Fruit fly (Drosophila melanogaster): ENCODE data around the gene Arfrp1.

Arfrp1 gene

dm6 chrX:9134922-9135453 is 28.1 kb downstream of the Arfrp1 start, which contains the start of gene fend (continued):
- TF ChIP-seq slbo (GFP tag; IDR thresholded peaks at IDR 0.05): no peak
- TF ChIP-seq CG4424 (GFP tag; optimal IDR thresholded peaks at IDR 0.05): peak; percentile 33
- peak; percentile 13 for TF ChIP-seq slou (GFP tag; optimal IDR thresholded peaks at IDR 0.05)
- TF ChIP-seq CG2712 (tag; optimal IDR thresholded peaks at IDR 0.05): peak; percentile 48
- TF ChIP-seq Lhr (GFP tag; optimal IDR thresholded peaks at IDR 0.05): peak; percentile 14
- no peak for TF ChIP-seq CG18764 (GFP tag; optimal IDR thresholded peaks at IDR 0.05)
- TF ChIP-seq Neu2 (GFP tag; optimal IDR thresholded peaks at IDR 0.05; ENCODE audit: borderline replicate concordance): no peak
- TF ChIP-seq CG3281 (GFP tag; optimal IDR thresholded peaks at IDR 0.05): peak; percentile 38
- peak; percentile 10 for TF ChIP-seq lilli (GFP tag; optimal IDR thresholded peaks at IDR 0.05)
- TF ChIP-seq E2f2 (GFP tag; IDR thresholded peaks at IDR 0.05): peak; percentile 21; the same call in 1 of the 2 replicates
- TF ChIP-seq Eip74EF (GFP tag; optimal IDR thresholded peaks at IDR 0.05): peak in 1 of 2 experiments; percentile 18
- TF ChIP-seq CG8388 (GFP tag; optimal IDR thresholded peaks at IDR 0.05): no peak
- 0 out of 2 replicates have a peak, but pooled peaks have one; percentile 10 for TF ChIP-seq seq (GFP tag; IDR thresholded peaks at IDR 0.05)
- TF ChIP-seq repo (GFP tag; optimal IDR thresholded peaks at IDR 0.05): no peak
- TF ChIP-seq jing (GFP tag; optimal IDR thresholded peaks at IDR 0.05): no peak
- 0 out of 2 replicates have a peak, but pooled peaks have one; percentile 17 for TF ChIP-seq sob (GFP tag; IDR thresholded peaks at IDR 0.05)
- TF ChIP-seq Sry-β (GFP tag; optimal IDR thresholded peaks at IDR 0.05): peak; percentile 98
- peak; percentile 27; the same call in 1 of the 2 replicates for TF ChIP-seq Rfx (GFP tag; IDR thresholded peaks at IDR 0.05)
- TF ChIP-seq lola (GFP tag; optimal IDR thresholded peaks at IDR 0.05): peak in 1 of 3 experiments; percentile 47
- TF ChIP-seq CG17359 (tag; optimal IDR thresholded peaks at IDR 0.05): peak; percentile 11
- TF ChIP-seq zen (tag; optimal IDR thresholded peaks at IDR 0.05): peak; percentile 8
- TF ChIP-seq mam (GFP tag; optimal IDR thresholded peaks at IDR 0.05): no peak
- peak; percentile 8 for TF ChIP-seq lab (GFP tag; optimal IDR thresholded peaks at IDR 0.05)
- peak; percentile 34 for TF ChIP-seq CG15011 (GFP tag; optimal IDR thresholded peaks at IDR 0.05)
- TF ChIP-seq CG6854 (GFP tag; optimal IDR thresholded peaks at IDR 0.05): peak; percentile 19
- TF ChIP-seq gro (GFP tag; optimal IDR thresholded peaks at IDR 0.05): no peak
- peak; percentile 51 for TF ChIP-seq lov (optimal IDR thresholded peaks at IDR 0.05)
- 0 out of 3 replicates have a peak, but pooled peaks have one; percentile 5 for TF ChIP-seq lov (GFP tag; IDR thresholded peaks at IDR 0.05)
- no peak for TF ChIP-seq prd (optimal IDR thresholded peaks at IDR 0.05)
- TF ChIP-seq prd (GFP tag; IDR thresholded peaks at IDR 0.05): peak; percentile 27; the same call in 1 of the 3 replicates
- TF ChIP-seq lmd (GFP tag; IDR thresholded peaks at IDR 0.05): peak; percentile 29; the same call in 1 of the 2 replicates
- 0 out of 2 replicates have a peak, but pooled peaks have one; percentile 11 for TF ChIP-seq esg (GFP tag; conservative IDR thresholded peaks at IDR 0.05)
- peak; percentile 97 for TF ChIP-seq CG15514 (GFP tag; optimal IDR thresholded peaks at IDR 0.05)
- peak; percentile 24 for TF ChIP-seq Oli (tag; optimal IDR thresholded peaks at IDR 0.05)
- TF ChIP-seq bcd (GFP tag; optimal IDR thresholded peaks at IDR 0.05): peak; percentile 48
- peak; percentile 47 for TF ChIP-seq CG15479 (GFP tag; optimal IDR thresholded peaks at IDR 0.05)
- peak; percentile 5 to 43 for TF ChIP-seq Trl (optimal IDR thresholded peaks at IDR 0.05)
- no peak for TF ChIP-seq Trl (GFP tag; optimal IDR thresholded peaks at IDR 0.05)
- no peak for TF ChIP-seq CG8089 (GFP tag; optimal IDR thresholded peaks at IDR 0.05)
- TF ChIP-seq Hr78 (GFP tag; optimal IDR thresholded peaks at IDR 0.05): peak in 1 of 2 experiments; percentile 25
- peak; percentile 11 for TF ChIP-seq CG8290 (GFP tag; optimal IDR thresholded peaks at IDR 0.05)
- no peak for TF ChIP-seq CG8290 (tag; optimal IDR thresholded peaks at IDR 0.05)
- TF ChIP-seq HmgZ (tag; optimal IDR thresholded peaks at IDR 0.05): peak; percentile 41
- TF ChIP-seq CG7556 (GFP tag; optimal IDR thresholded peaks at IDR 0.05): peak; percentile 62
- peak; percentile 43 for TF ChIP-seq nmo (GFP tag; optimal IDR thresholded peaks at IDR 0.05)
- TF ChIP-seq CG3838 (GFP tag; optimal IDR thresholded peaks at IDR 0.05): peak; percentile 83
- peak; percentile 61 for TF ChIP-seq grau (tag; optimal IDR thresholded peaks at IDR 0.05)
- no peak for TF ChIP-seq Ets97D (GFP tag; optimal IDR thresholded peaks at IDR 0.05)
- peak; percentile 63 for TF ChIP-seq Med (GFP tag)
- TF ChIP-seq sqz (GFP tag; optimal IDR thresholded peaks at IDR 0.05): peak; percentile 32

All from whole organism, embryonic.